Worm (Caenorhabditis elegans): ENCODE measurements around the gene swsn-4.

DNA sequence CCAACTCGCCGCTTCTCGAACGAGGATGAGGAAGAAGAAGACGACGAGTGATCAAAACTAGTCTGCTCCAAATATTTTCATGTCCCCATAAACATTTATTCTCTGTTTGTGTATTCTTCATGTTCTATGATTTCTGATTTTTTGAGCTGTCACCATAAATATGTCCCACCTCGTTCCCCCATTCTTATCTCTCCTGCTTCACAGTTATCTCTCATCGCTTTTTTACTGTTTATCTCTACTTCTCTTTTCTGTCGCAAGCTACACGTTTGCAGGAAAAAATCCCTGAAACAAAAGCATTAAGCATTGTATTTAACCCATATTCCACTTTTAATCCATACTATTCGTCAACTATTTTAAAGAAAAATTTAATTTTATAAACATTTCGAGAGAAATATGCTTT is 5.0 kb downstream of the swsn-4 start:
- TF ChIP-seq ceh-28 (tag; optimal IDR thresholded peaks at IDR 0.05) (no peak), nhr-237 (tag; optimal IDR thresholded peaks at IDR 0.05) (no peak), nhr-48 (tag; optimal IDR thresholded peaks at IDR 0.05) (no peak)
